Worm (Caenorhabditis elegans) whole organism, late embryonic: ENCODE results near the gene B0457.2.

Experiments used
- elt-2 ChIP-seq: sonication (generic microtip); optimal IDR thresholded peaks from 2 replicates; lab custom pipeline; 2016; ENCODE audit warnings: missing genetic modification reagents, missing genetic modification characterization, missing compliant biosample characterization
- npax-4 ChIP-seq: sonication (generic microtip); optimal IDR thresholded peaks from 2 replicates; lab custom pipeline; 2016; ENCODE audit warnings: missing genetic modification characterization, missing compliant biosample characterization
- sox-4 ChIP-seq: sonication (generic microtip); optimal IDR thresholded peaks from 2 replicates; lab custom pipeline; 2017; ENCODE audit warnings: mild to moderate bottlenecking, missing genetic modification characterization, inconsistent platforms, missing compliant biosample characterization
- ztf-16 ChIP-seq: sonication (generic microtip); optimal IDR thresholded peaks from 2 replicates; lab custom pipeline; 2017; ENCODE audit warnings: missing genetic modification characterization, missing compliant biosample characterization

The B0457.2 gene

ce11 chrII:8878528-8878927 is 47.8 kb downstream of the B0457.2 start:
- no peak for TF ChIP-seq elt-2 (tag; lab: Kevin White, UChicago)
- TF ChIP-seq ztf-16 (tag; lab: Kevin White, UChicago): no peak

- TF ChIP-seq sox-4 (tag; lab: Kevin White, UChicago): no peak
- TF ChIP-seq npax-4: no peak
Observed at ce11 chrII:8877032-8877985, 49.0 kb downstream of the B0457.2 start.
